Fruit fly (Drosophila melanogaster) whole organism, embryonic: ENCODE results near the gene CG5235.

Experiments used
- B-H2 ChIP-seq: fragments of 200-800 bp; sonication (Bioruptor generic); optimal IDR thresholded peaks from 2 replicates; lab custom pipeline; 2018; ENCODE audit warnings: missing biosample characterization, mild to moderate bottlenecking, missing genetic modification characterization
- Bgb ChIP-seq: fragments of 200-800 bp; sonication (Bioruptor generic); IDR thresholded peaks from 2 replicates; pipeline ENCODE4 v1.3.6; 2022; ENCODE audit warnings: missing biosample characterization, missing genetic modification characterization; ENCODE audit not compliant: partially characterized antibody
- BtbVII ChIP-seq: fragments of 200-800 bp; sonication (Bioruptor generic); optimal IDR thresholded peaks from 3 replicates; lab custom pipeline; 2017; ENCODE audit warnings: missing biosample characterization, mild to moderate bottlenecking, missing genetic modification characterization
- CG11085 ChIP-seq: fragments of 200-800 bp; sonication (Bioruptor generic); IDR thresholded peaks from 2 replicates; pipeline ENCODE4 v1.3.6; 2022; ENCODE audit warnings: missing biosample characterization, missing genetic modification characterization
- CG11247 ChIP-seq: fragments of 200-800 bp; sonication (Bioruptor generic); IDR thresholded peaks from 2 replicates; pipeline ENCODE4 v1.3.6; 2022; ENCODE audit warnings: missing biosample characterization, missing genetic modification characterization
- CG12071 ChIP-seq: fragments of 200-800 bp; sonication (Bioruptor generic); optimal IDR thresholded peaks from 3 replicates; lab custom pipeline; 2018; ENCODE audit warnings: missing biosample characterization, mild to moderate bottlenecking, missing genetic modification characterization
- CG12299 ChIP-seq: fragments of 200-800 bp; sonication (Bioruptor generic); optimal IDR thresholded peaks from 2 replicates; lab custom pipeline; 2018; ENCODE audit warnings: missing biosample characterization, mild to moderate bottlenecking, missing genetic modification characterization
- CG13624 ChIP-seq: fragments of 200-800 bp; sonication (Bioruptor generic); optimal IDR thresholded peaks from 2 replicates; lab custom pipeline; 2016; ENCODE audit warnings: missing biosample characterization, missing genetic modification characterization
- CG13775 ChIP-seq: fragments of 200-800 bp; sonication (Bioruptor generic); optimal IDR thresholded peaks from 3 replicates; lab custom pipeline; 2017; ENCODE audit warnings: missing biosample characterization, mild to moderate bottlenecking, missing genetic modification characterization
- CG17385 ChIP-seq: fragments of 200-800 bp; sonication (Bioruptor generic); optimal IDR thresholded peaks from 3 replicates; lab custom pipeline; 2018; ENCODE audit warnings: missing biosample characterization, mild to moderate bottlenecking, missing genetic modification characterization
- CG2678 ChIP-seq: fragments of 200-800 bp; sonication (Bioruptor generic); optimal IDR thresholded peaks from 3 replicates; lab custom pipeline; 2019; ENCODE audit warnings: missing biosample characterization, mild to moderate bottlenecking, missing genetic modification characterization, moderate library complexity
- CG3065 ChIP-seq: fragments of 200-800 bp; sonication (Bioruptor generic); optimal IDR thresholded peaks from 2 replicates; lab custom pipeline; 2016; ENCODE audit warnings: missing biosample characterization, missing genetic modification characterization
- CG31365 ChIP-seq: fragments of 200-800 bp; sonication (Bioruptor generic); optimal IDR thresholded peaks from 2 replicates; lab custom pipeline; 2018; ENCODE audit warnings: missing biosample characterization, mild to moderate bottlenecking, missing genetic modification characterization
- CG31441 ChIP-seq: fragments of 200-800 bp; sonication (Bioruptor generic); IDR thresholded peaks from 2 replicates; pipeline ENCODE4 v1.3.6; 2022; ENCODE audit warnings: missing biosample characterization, missing genetic modification characterization
- CG32772 ChIP-seq: fragments of 200-800 bp; sonication (Bioruptor generic); IDR thresholded peaks from 2 replicates; pipeline ENCODE4 v1.3.6; 2022; ENCODE audit warnings: missing biosample characterization, missing genetic modification characterization
- CG3995 ChIP-seq: fragments of 200-800 bp; sonication (Bioruptor generic); optimal IDR thresholded peaks from 3 replicates; lab custom pipeline; 2016; ENCODE audit warnings: missing biosample characterization, missing genetic modification characterization
- CG42726 ChIP-seq: fragments of 200-800 bp; sonication (Bioruptor generic); IDR thresholded peaks from 2 replicates; pipeline ENCODE4 v1.3.6; 2022; ENCODE audit warnings: missing biosample characterization, missing genetic modification characterization; ENCODE audit not compliant: partially characterized antibody
- CG6272 ChIP-seq: fragments of 200-800 bp; sonication (Bioruptor generic); IDR thresholded peaks from 2 replicates; pipeline ENCODE4 v1.3.6; 2022; ENCODE audit warnings: missing biosample characterization, missing genetic modification characterization
- CG6854 ChIP-seq: fragments of 200-800 bp; sonication (Bioruptor generic); optimal IDR thresholded peaks from 3 replicates; lab custom pipeline; 2017; ENCODE audit warnings: missing biosample characterization, mild to moderate bottlenecking, missing genetic modification characterization
- CG7745 ChIP-seq: fragments of 200-800 bp; sonication (Bioruptor generic); optimal IDR thresholded peaks from 2 replicates; lab custom pipeline; 2018; ENCODE audit warnings: missing biosample characterization, mild to moderate bottlenecking, missing genetic modification characterization, moderate library complexity
- CG9215 ChIP-seq: fragments of 200-800 bp; sonication (Bioruptor generic); IDR thresholded peaks from 2 replicates; pipeline ENCODE4 v1.3.6; 2022; ENCODE audit warnings: missing biosample characterization, missing genetic modification characterization
- Dref ChIP-seq: fragments of 200-800 bp; sonication (Bioruptor generic); IDR thresholded peaks from 2 replicates; pipeline ENCODE4 v1.3.6; 2022; ENCODE audit warnings: missing biosample characterization, missing genetic modification characterization
- GATAe ChIP-seq: fragments of 200-800 bp; sonication (Bioruptor generic); conservative IDR thresholded peaks from 2 replicates; pipeline ENCODE4 v1.3.6; 2022; ENCODE audit warnings: missing biosample characterization, missing genetic modification characterization
- HHEX ChIP-seq: fragments of 200-800 bp; sonication (Bioruptor generic); optimal IDR thresholded peaks from 3 replicates; lab custom pipeline; 2017; ENCODE audit warnings: missing biosample characterization, mild to moderate bottlenecking, missing genetic modification characterization, missing genetic modification reagents
- HLHmδ ChIP-seq: fragments of 200-800 bp; sonication (Bioruptor generic); optimal IDR thresholded peaks from 2 replicates; lab custom pipeline; 2018; ENCODE audit warnings: missing biosample characterization, mild to moderate bottlenecking, missing genetic modification characterization, moderate library complexity
- Lpt ChIP-seq: fragments of >200 bp; optimal IDR thresholded peaks from 2 replicates; lab custom pipeline; 2018; ENCODE audit warnings: missing biosample characterization, missing genetic modification characterization
- MESR4 ChIP-seq: fragments of 200-800 bp; sonication (Bioruptor generic); optimal IDR thresholded peaks from 2 replicates; lab custom pipeline; 2018; ENCODE audit warnings: missing biosample characterization, mild to moderate bottlenecking, missing genetic modification characterization, moderate library complexity
- Mad ChIP-seq: fragments of 200-800 bp; sonication (Bioruptor generic); optimal IDR thresholded peaks from 2 replicates; lab custom pipeline; 2016; ENCODE audit warnings: missing biosample characterization, missing genetic modification characterization
- NFAT ChIP-seq: fragments of 200-800 bp; sonication (Bioruptor generic); IDR thresholded peaks from 2 replicates; pipeline ENCODE4 v1.3.6; 2022; ENCODE audit warnings: missing biosample characterization, missing genetic modification characterization
- Scr ChIP-seq: fragments of 200-800 bp; sonication (Bioruptor generic); IDR thresholded peaks from 2 replicates; pipeline ENCODE4 v1.3.6; 2022; ENCODE audit warnings: missing biosample characterization, missing genetic modification characterization; ENCODE audit not compliant: partially characterized antibody
- Tbp ChIP-seq: fragments of >200 bp; optimal IDR thresholded peaks from 2 replicates; lab custom pipeline; 2018; ENCODE audit warnings: missing biosample characterization, missing genetic modification characterization
- YL-1 ChIP-seq: fragments of 200-800 bp; sonication (Bioruptor generic); optimal IDR thresholded peaks from 3 replicates; lab custom pipeline; 2017; ENCODE audit warnings: missing biosample characterization, mild to moderate bottlenecking, missing genetic modification characterization
- ap ChIP-seq: fragments of 200-800 bp; sonication (Bioruptor generic); IDR thresholded peaks from 2 replicates; pipeline ENCODE4 v1.3.6; 2022; ENCODE audit warnings: missing biosample characterization, missing genetic modification characterization
- ash1 ChIP-seq: fragments of 200-800 bp; sonication (Bioruptor generic); optimal IDR thresholded peaks from 2 replicates; lab custom pipeline; 2018; ENCODE audit warnings: missing biosample characterization, mild to moderate bottlenecking, missing genetic modification characterization
- bigmax ChIP-seq: fragments of 200-800 bp; sonication (Bioruptor generic); optimal IDR thresholded peaks from 2 replicates; lab custom pipeline; 2018; ENCODE audit warnings: missing biosample characterization, mild to moderate bottlenecking, missing genetic modification characterization
- cad ChIP-seq: fragments of >200 bp; optimal IDR thresholded peaks from 2 replicates; lab custom pipeline; 2017; ENCODE audit warnings: missing biosample characterization, missing genetic modification characterization
- danr ChIP-seq: fragments of 200-800 bp; sonication (Bioruptor generic); IDR thresholded peaks from 2 replicates; pipeline ENCODE4 v1.3.6; 2022; ENCODE audit warnings: missing biosample characterization, missing genetic modification characterization
- gcm ChIP-seq: fragments of 200-800 bp; sonication (Bioruptor generic); optimal IDR thresholded peaks from 2 replicates; lab custom pipeline; 2019; ENCODE audit warnings: missing biosample characterization, mild to moderate bottlenecking, missing genetic modification characterization, moderate library complexity
- hb ChIP-seq: fragments of 200-800 bp; sonication (Bioruptor generic); IDR thresholded peaks from 3 replicates; pipeline ENCODE4 v1.3.6; 2022; ENCODE audit warnings: missing biosample characterization, missing genetic modification characterization; ENCODE audit not compliant: partially characterized antibody
- luna ChIP-seq: fragments of 200-800 bp; sonication (Bioruptor generic); optimal IDR thresholded peaks from 2 replicates; lab custom pipeline; 2016; ENCODE audit warnings: missing biosample characterization, missing genetic modification characterization
- mam ChIP-seq: fragments of 200-800 bp; sonication (Bioruptor generic); optimal IDR thresholded peaks from 3 replicates; lab custom pipeline; 2016; ENCODE audit warnings: missing biosample characterization, missing genetic modification characterization
- nerfin-2 ChIP-seq: fragments of 200-800 bp; sonication (Bioruptor generic); IDR thresholded peaks from 2 replicates; pipeline ENCODE4 v1.3.6; 2022; ENCODE audit warnings: missing biosample characterization, missing genetic modification characterization; ENCODE audit not compliant: partially characterized antibody
- odd ChIP-seq: fragments of 200-800 bp; sonication (Bioruptor generic); optimal IDR thresholded peaks from 2 replicates; lab custom pipeline; 2017; ENCODE audit warnings: missing biosample characterization, mild to moderate bottlenecking, missing genetic modification characterization
- onecut ChIP-seq: fragments of 200-800 bp; sonication (Bioruptor generic); IDR thresholded peaks from 2 replicates; pipeline ENCODE4 v1.3.6; 2022; ENCODE audit warnings: missing biosample characterization, missing genetic modification characterization
- prd ChIP-seq, 3 experiments: fragments of >200 bp in 2 of 3; fragments of 200-800 bp in 1 of 3; sonication (Bioruptor generic) in 1 of 3; optimal IDR thresholded peaks in 2 of 3; IDR thresholded peaks in 1 of 3; 2 replicates in 2 of 3; 3 replicates in 1 of 3; pipeline versions ENCODE4 v1.3.6 to Lab custom; 2017 to 2022; ENCODE audit warnings: missing biosample characterization in 1 of 3, missing genetic modification characterization in 1 of 3
- sr ChIP-seq: fragments of 200-800 bp; sonication (Bioruptor generic); IDR thresholded peaks from 3 replicates; pipeline ENCODE4 v1.3.6; 2022; ENCODE audit warnings: missing biosample characterization, missing genetic modification characterization
- tll ChIP-seq, 2 experiments: fragments of 200-800 bp in 1 of 2; fragments of >200 bp in 1 of 2; sonication (Bioruptor generic) in 1 of 2; optimal IDR thresholded peaks; 2 replicates each; lab custom pipeline; 2017 to 2019; ENCODE audit warnings: missing biosample characterization in 2 of 2, missing genetic modification characterization in 2 of 2, mild to moderate bottlenecking in 1 of 2, moderate library complexity in 1 of 2
- wdn ChIP-seq: fragments of 200-800 bp; sonication (Bioruptor generic); IDR thresholded peaks from 2 replicates; pipeline ENCODE4 v1.3.6; 2022; ENCODE audit warnings: missing biosample characterization, missing genetic modification characterization
- wek ChIP-seq: fragments of 200-800 bp; sonication (Bioruptor generic); optimal IDR thresholded peaks from 3 replicates; lab custom pipeline; 2018; ENCODE audit warnings: missing biosample characterization, mild to moderate bottlenecking, missing genetic modification characterization, moderate library complexity
- yki ChIP-seq: fragments of >200 bp; optimal IDR thresholded peaks from 3 replicates; lab custom pipeline; 2018
- zen ChIP-seq: fragments of 200-800 bp; sonication (Bioruptor generic); optimal IDR thresholded peaks from 3 replicates; lab custom pipeline; 2018; ENCODE audit warnings: missing biosample characterization, mild to moderate bottlenecking, missing genetic modification characterization, moderate library complexity

The CG5235 gene

dm6 chr3L:16051719-16052122 lies 38.5 kb downstream of the CG5235 start, which contains the start of gene Mbs (continued):
- TF ChIP-seq MESR4 (GFP tag; lab: Kevin White, UChicago) (peak; percentile 62), CG7745 (tag; lab: Kevin White, UChicago) (peak; percentile 69), gcm (no peak), CG13624 (GFP tag; lab: Kevin White, UChicago) (no peak), GATAe (GFP tag; lab: Robert Waterston, UW) (no peak), CG42726 (GFP tag; lab: Robert Waterston, UW) (peak; percentile 54; the same call in 1 of the 2 replicates), zen (tag; lab: Kevin White, UChicago) (no peak), CG13775 (GFP tag; lab: Kevin White, UChicago) (no peak), hb (GFP tag; lab: Robert Waterston, UW) (peak; percentile 51; the same call in 2 of the 3 replicates), wdn (GFP tag; lab: Robert Waterston, UW) (no peak), Tbp (GFP tag; lab: Kevin White, UChicago) (no peak), CG9215 (GFP tag; lab: Robert Waterston, UW) (peak; percentile 66), tll (GFP tag; optimal IDR thresholded peaks at IDR 0.05; lab: Kevin White, UChicago) (no peak), sr (no peak), Mad (GFP tag; lab: Kevin White, UChicago) (no peak), mam (GFP tag; lab: Kevin White, UChicago) (no peak), ap (GFP tag; lab: Robert Waterston, UW) (no peak), CG31365 (tag; lab: Kevin White, UChicago) (peak; percentile 36), HHEX (peak; percentile 12), CG12071 (GFP tag; lab: Kevin White, UChicago) (peak; percentile 6), nerfin-2 (GFP tag; lab: Robert Waterston, UW) (0 out of 2 replicates have a peak, but pooled peaks have one; percentile 7), CG3995 (GFP tag; lab: Kevin White, UChicago) (no peak), Lpt (GFP tag; lab: Kevin White, UChicago) (no peak), CG12299 (tag; lab: Kevin White, UChicago) (no peak), CG11247 (GFP tag; lab: Robert Waterston, UW) (no peak), CG6854 (GFP tag; lab: Kevin White, UChicago) (no peak), odd (GFP tag; lab: Kevin White, UChicago) (no peak), Scr (GFP tag; lab: Robert Waterston, UW) (peak; percentile 65), onecut (peak; percentile 17; the same call in 1 of the 2 replicates), CG32772 (GFP tag; lab: Robert Waterston, UW) (no peak), luna (GFP tag; lab: Kevin White, UChicago) (no peak), CG2678 (tag; lab: Kevin White, UChicago) (peak; percentile 1), YL-1 (GFP tag; lab: Kevin White, UChicago) (peak; percentile 73), CG11085 (GFP tag; lab: Robert Waterston, UW) (no peak), CG6272 (GFP tag; lab: Robert Waterston, UW) (no peak), wek (GFP tag; lab: Kevin White, UChicago) (no peak), Dref (GFP tag; lab: Robert Waterston, UW) (peak; percentile 41), CG3065 (no peak), CG17385 (GFP tag; lab: Kevin White, UChicago) (no peak), Bgb (GFP tag; lab: Robert Waterston, UW) (peak; percentile 66), yki (no peak), CG31441 (GFP tag; lab: Robert Waterston, UW) (no peak; the same call in 1 of the 2 replicates), HLHmδ (peak; percentile 51), B-H2 (GFP tag; lab: Kevin White, UChicago) (peak; percentile 40), prd (optimal IDR thresholded peaks at IDR 0.05; lab: Kevin White, UChicago) (no peak), prd (GFP tag; IDR thresholded peaks at IDR 0.05; lab: Robert Waterston, UW) (0 out of 3 replicates have a peak, but pooled peaks have one; percentile 10), NFAT (GFP tag; lab: Robert Waterston, UW) (peak; percentile 10; the same call in 1 of the 2 replicates), danr (GFP tag; lab: Robert Waterston, UW) (no peak), ash1 (no peak), cad (no peak), BtbVII (GFP tag; lab: Kevin White, UChicago) (no peak), bigmax (GFP tag; lab: Kevin White, UChicago) (no peak)
